Worm (Caenorhabditis elegans) whole organism, L4 larva: ENCODE measurements around the gene T27A8.7.
A peak's percentile ranks its signal among the peaks of the same experiment; 100 is the strongest.

Experiments used
- Y48G9A.11 ChIP-seq: fragments of 200-800 bp; sonication (Bioruptor generic); IDR thresholded peaks from 2 replicates; pipeline ENCODE4 v1.3.6; 2022; ENCODE audit warnings: missing genetic modification reagents, missing genetic modification characterization, missing compliant biosample characterization
- aly-2 ChIP-seq: sonication (generic microtip); optimal IDR thresholded peaks from 2 replicates; lab custom pipeline; 2018; ENCODE audit warnings: missing biosample characterization, missing genetic modification characterization
- arid-1 ChIP-seq: fragments of 200-800 bp; sonication (Bioruptor generic); conservative IDR thresholded peaks from 2 replicates; pipeline ENCODE4 v1.3.6; 2022; ENCODE audit warnings: missing genetic modification reagents, missing genetic modification characterization, missing compliant biosample characterization
- ceh-20 ChIP-seq: fragments of 200-800 bp; sonication (Bioruptor generic); IDR thresholded peaks from 2 replicates; pipeline ENCODE4 v1.3.6; 2022; ENCODE audit warnings: missing genetic modification reagents, missing genetic modification characterization, missing compliant biosample characterization
- dpl-1 ChIP-seq: fragments of 150-350 bp; optimal IDR thresholded peaks from 2 replicates; lab custom pipeline; 2014; ENCODE audit warnings: missing biosample characterization, missing genetic modification reagents, missing genetic modification characterization
- egl-43 ChIP-seq: fragments of 200-800 bp; sonication (Bioruptor generic); IDR thresholded peaks from 2 replicates; pipeline ENCODE4 v1.3.6; 2022; ENCODE audit warnings: missing genetic modification reagents, missing genetic modification characterization, missing compliant biosample characterization
- nhr-11 ChIP-seq: fragments of 150-350 bp; optimal IDR thresholded peaks from 2 replicates; lab custom pipeline; 2014; ENCODE audit warnings: missing biosample characterization, missing genetic modification characterization
- sdz-12 ChIP-seq: fragments of 200-800 bp; sonication (Bioruptor generic); optimal IDR thresholded peaks from 2 replicates; lab custom pipeline; 2018; ENCODE audit warnings: mild to moderate bottlenecking, missing genetic modification characterization, missing compliant biosample characterization
- unc-130 ChIP-seq: sonication (generic microtip); optimal IDR thresholded peaks from 2 replicates; lab custom pipeline; 2016; ENCODE audit warnings: missing genetic modification reagents, missing genetic modification characterization, missing compliant biosample characterization
- zfp-3 ChIP-seq: fragments of 200-800 bp; sonication (Bioruptor generic); conservative IDR thresholded peaks from 2 replicates; pipeline ENCODE4 v1.3.6; 2022; ENCODE audit warnings: missing genetic modification reagents, missing genetic modification characterization, missing compliant biosample characterization

ce11 chrX:16099251-16099650 is 43.9 kb downstream of the T27A8.7 start:
- TF ChIP-seq Y48G9A.11 (GFP tag; lab: Robert Waterston, UW) (no peak), aly-2 (no peak), unc-130 (GFP tag; lab: Kevin White, UChicago) (no peak), ceh-20 (GFP tag; lab: Robert Waterston, UW) (no peak), sdz-12 (GFP tag; lab: Kevin White, UChicago) (no peak), zfp-3 (no peak), arid-1 (GFP tag; lab: Robert Waterston, UW) (no peak), dpl-1 (GFP tag; lab: Kevin White, UChicago) (no peak), egl-43 (GFP tag; lab: Robert Waterston, UW) (0 out of 2 replicates have a peak, but pooled peaks have one; percentile 27), nhr-11 (no peak)
